In genomic region chr2L:12520254-12520653, dm6 we compare ENCODE assay signal across 4 fruit fly cellular contexts.
TF ChIP-seq lines count a peak whose summit lies in the region.

No protein-coding gene starts in this region.

- peak; percentile 97 to 98 for TF ChIP-seq CTCF in S2 (optimal IDR thresholded peaks at IDR 0.05; lab: Kevin White, UChicago)
- TF ChIP-seq CTCF in whole organism, embryonic (GFP tag; optimal IDR thresholded peaks at IDR 0.05; lab: Kevin White, UChicago) = peak; percentile 92

TF ChIP-seq in whole organism, adult, 20 proteins besides CTCF, POLR2A, EP300 and RAD21:
- TF ChIP-seq CG33017 (tag; optimal IDR thresholded peaks at IDR 0.05; lab: Kevin White, UChicago) = no peak
- TF ChIP-seq tj (GFP tag; optimal IDR thresholded peaks at IDR 0.05; lab: Kevin White, UChicago) = no peak
- no peak for TF ChIP-seq CG11617 (GFP tag; optimal IDR thresholded peaks at IDR 0.05; lab: Kevin White, UChicago)
- TF ChIP-seq CG1620 (GFP tag; optimal IDR thresholded peaks at IDR 0.05; lab: Kevin White, UChicago) = peak; percentile 22

TF ChIP-seq in whole organism, embryonic, 481 proteins besides CTCF, POLR2A, EP300 and RAD21 (continues in another document):
- TF ChIP-seq CG11560 (tag; IDR thresholded peaks at IDR 0.05; lab: Robert Waterston, UW) (peak; percentile 65; the same call in 2 of the 3 replicates), Elba2 (GFP tag; optimal IDR thresholded peaks at IDR 0.05; lab: Kevin White, UChicago) (peak; percentile 68), CG1603 (tag; optimal IDR thresholded peaks at IDR 0.05; lab: Kevin White, UChicago) (peak; percentile 34), CG2116 (GFP tag; optimal IDR thresholded peaks at IDR 0.05; lab: Kevin White, UChicago) (peak; percentile 15), CG3847 (GFP tag; IDR thresholded peaks at IDR 0.05; lab: Robert Waterston, UW) (peak; percentile 43; the same call in 1 of the 2 replicates), CG42726 (GFP tag; IDR thresholded peaks at IDR 0.05; lab: Robert Waterston, UW; ENCODE audit: partially characterized antibody) (peak; percentile 86), Lhr (GFP tag; optimal IDR thresholded peaks at IDR 0.05; lab: Kevin White, UChicago) (peak; percentile 87), inv (GFP tag; IDR thresholded peaks at IDR 0.05; lab: Robert Waterston, UW; ENCODE audit: partially characterized antibody) (peak; percentile 49; the same call in 1 of the 2 replicates), CG14050 (GFP tag; IDR thresholded peaks at IDR 0.05; lab: Robert Waterston, UW) (peak; percentile 14; the same call in 1 of the 3 replicates), ab (GFP tag; optimal IDR thresholded peaks at IDR 0.05; lab: Kevin White, UChicago) (no peak), Bgb (GFP tag; IDR thresholded peaks at IDR 0.05; lab: Robert Waterston, UW; ENCODE audit: partially characterized antibody) (peak; percentile 84), CG6654 (GFP tag; optimal IDR thresholded peaks at IDR 0.05; lab: Kevin White, UChicago) (peak; percentile 99), sisA (GFP tag; IDR thresholded peaks at IDR 0.05; lab: Robert Waterston, UW) (no peak; the same call in 1 of the 2 replicates), CG11504 (tag; optimal IDR thresholded peaks at IDR 0.05; lab: Kevin White, UChicago) (peak; percentile 23), lola (GFP tag; optimal IDR thresholded peaks at IDR 0.05; lab: Kevin White, UChicago) (peak in 1 of 3 experiments; percentile 9), trem (tag; optimal IDR thresholded peaks at IDR 0.05; lab: Kevin White, UChicago) (peak; percentile 37), scrt (GFP tag; optimal IDR thresholded peaks at IDR 0.05; lab: Kevin White, UChicago) (no peak), Dfd (GFP tag; optimal IDR thresholded peaks at IDR 0.05; lab: Kevin White, UChicago) (peak in 1 of 2 experiments; percentile 84), chif (GFP tag; optimal IDR thresholded peaks at IDR 0.05; lab: Kevin White, UChicago) (peak in 1 of 2 experiments; percentile 34), CG13287 (GFP tag; IDR thresholded peaks at IDR 0.05; lab: Robert Waterston, UW; ENCODE audit: partially characterized antibody) (peak; percentile 38; the same call in 1 of the 2 replicates), Ets97D (GFP tag; optimal IDR thresholded peaks at IDR 0.05; lab: Kevin White, UChicago) (peak; percentile 38), Hmr (GFP tag; optimal IDR thresholded peaks at IDR 0.05; lab: Kevin White, UChicago) (peak; percentile 62), slbo (GFP tag; IDR thresholded peaks at IDR 0.05; lab: Robert Waterston, UW) (peak; percentile 45), Sry-δ (GFP tag; optimal IDR thresholded peaks at IDR 0.05; lab: Kevin White, UChicago) (peak; percentile 23), tna (GFP tag; IDR thresholded peaks at IDR 0.05; lab: Robert Waterston, UW; ENCODE audit: partially characterized antibody) (peak; percentile 40; the same call in 1 of the 2 replicates), CG11085 (GFP tag; IDR thresholded peaks at IDR 0.05; lab: Robert Waterston, UW) (0 out of 2 replicates have a peak, but pooled peaks have one; percentile 20), ham (GFP tag; IDR thresholded peaks at IDR 0.05; lab: Robert Waterston, UW) (no peak), CG14710 (tag; optimal IDR thresholded peaks at IDR 0.05; lab: Kevin White, UChicago) (peak; percentile 45), CG2199 (GFP tag; IDR thresholded peaks at IDR 0.05; lab: Robert Waterston, UW) (0 out of 3 replicates have a peak, but pooled peaks have one; percentile 32), Rfx (GFP tag; IDR thresholded peaks at IDR 0.05; lab: Robert Waterston, UW) (0 out of 2 replicates have a peak, but pooled peaks have one; percentile 18), schlank (tag; optimal IDR thresholded peaks at IDR 0.05; lab: Kevin White, UChicago) (no peak), CG14441 (GFP tag; IDR thresholded peaks at IDR 0.05; lab: Robert Waterston, UW) (peak; percentile 88; the same call in 1 of the 2 replicates), pzg (GFP tag; optimal IDR thresholded peaks at IDR 0.05; lab: Kevin White, UChicago) (peak; percentile 32), bbx (GFP tag; IDR thresholded peaks at IDR 0.05; lab: Robert Waterston, UW; ENCODE audit: partially characterized antibody) (peak; percentile 64), Pdp1 (GFP tag; optimal IDR thresholded peaks at IDR 0.05; lab: Kevin White, UChicago) (peak in 1 of 2 experiments; percentile 26), yki (optimal IDR thresholded peaks at IDR 0.05; lab: Kevin White, UChicago) (peak; percentile 37), knrl (GFP tag; IDR thresholded peaks at IDR 0.05; lab: Robert Waterston, UW; ENCODE audit: partially characterized antibody) (peak; percentile 92), CG33213 (GFP tag; optimal IDR thresholded peaks at IDR 0.05; lab: Kevin White, UChicago) (peak; percentile 45)

TF ChIP-seq in whole organism, wandering third instar larva, 38 proteins besides CTCF, POLR2A, EP300 and RAD21:
- TF ChIP-seq CrebA (GFP tag; optimal IDR thresholded peaks at IDR 0.05; lab: Kevin White, UChicago; ENCODE audit: borderline replicate concordance) (no peak), Rel (GFP tag; optimal IDR thresholded peaks at IDR 0.05; lab: Kevin White, UChicago) (no peak), Rel (tag; optimal IDR thresholded peaks at IDR 0.05; lab: Kevin White, UChicago) (no peak), lola (GFP tag; optimal IDR thresholded peaks at IDR 0.05; lab: Kevin White, UChicago) (no peak), N (GFP tag; optimal IDR thresholded peaks at IDR 0.05; lab: Kevin White, UChicago) (peak; percentile 50), woc (GFP tag; optimal IDR thresholded peaks at IDR 0.05; lab: Kevin White, UChicago) (no peak), Hr78 (GFP tag; optimal IDR thresholded peaks at IDR 0.05; lab: Kevin White, UChicago) (no peak), Hr83 (GFP tag; optimal IDR thresholded peaks at IDR 0.05; lab: Kevin White, UChicago; ENCODE audit: poor library complexity, severe bottlenecking) (no peak), Vsx2 (GFP tag; optimal IDR thresholded peaks at IDR 0.05; lab: Kevin White, UChicago; ENCODE audit: partially characterized antibody) (no peak), Hnf4 (GFP tag; optimal IDR thresholded peaks at IDR 0.05; lab: Kevin White, UChicago) (no peak), Myc (optimal IDR thresholded peaks at IDR 0.05; lab: Kevin White, UChicago) (peak; percentile 94), Dif (GFP tag; optimal IDR thresholded peaks at IDR 0.05; lab: Kevin White, UChicago; ENCODE audit: partially characterized antibody) (no peak)
